Fruit fly (Drosophila melanogaster) whole organism, embryonic: ENCODE measurements around the gene CG13675.

Source experiments
- Atf3 ChIP-seq: fragments of 200-800 bp; sonication (Bioruptor generic); optimal IDR thresholded peaks from 3 replicates; lab custom pipeline; 2016; ENCODE audit warnings: missing biosample characterization, missing genetic modification characterization
- B-H1 ChIP-seq: fragments of 200-800 bp; sonication (Bioruptor generic); IDR thresholded peaks from 3 replicates; pipeline ENCODE4 v1.3.6; 2022; ENCODE audit warnings: missing biosample characterization, missing genetic modification characterization
- CG10565 ChIP-seq: fragments of 200-800 bp; sonication (Bioruptor generic); optimal IDR thresholded peaks from 3 replicates; lab custom pipeline; 2016; ENCODE audit warnings: missing biosample characterization, mild to moderate bottlenecking, missing genetic modification characterization
- CG10654 ChIP-seq: fragments of 200-800 bp; sonication (Bioruptor generic); optimal IDR thresholded peaks from 2 replicates; lab custom pipeline; 2016; ENCODE audit warnings: missing biosample characterization, missing genetic modification characterization
- CG11696 ChIP-seq: fragments of 200-800 bp; sonication (Bioruptor generic); IDR thresholded peaks from 2 replicates; pipeline ENCODE4 v1.3.6; 2022; ENCODE audit warnings: missing biosample characterization, missing genetic modification characterization
- CG12104 ChIP-seq: fragments of 200-800 bp; sonication (Bioruptor generic); optimal IDR thresholded peaks from 3 replicates; lab custom pipeline; 2016; ENCODE audit warnings: missing biosample characterization, missing genetic modification characterization
- CG12219 ChIP-seq: fragments of 200-800 bp; sonication (Bioruptor generic); optimal IDR thresholded peaks from 3 replicates; lab custom pipeline; 2018; ENCODE audit warnings: missing biosample characterization, mild to moderate bottlenecking, missing genetic modification characterization
- CG12236 ChIP-seq: fragments of 200-800 bp; sonication (Bioruptor generic); optimal IDR thresholded peaks from 2 replicates; lab custom pipeline; 2016; ENCODE audit warnings: missing biosample characterization, missing genetic modification characterization
- CG12942 ChIP-seq: fragments of 200-800 bp; sonication (Bioruptor generic); optimal IDR thresholded peaks from 3 replicates; lab custom pipeline; 2016; ENCODE audit warnings: missing biosample characterization, missing genetic modification characterization
- CG13287 ChIP-seq: fragments of 200-800 bp; sonication (Bioruptor generic); IDR thresholded peaks from 2 replicates; pipeline ENCODE4 v1.3.6; 2022; ENCODE audit warnings: missing biosample characterization, missing genetic modification characterization; ENCODE audit not compliant: partially characterized antibody
- CG13775 ChIP-seq: fragments of 200-800 bp; sonication (Bioruptor generic); optimal IDR thresholded peaks from 3 replicates; lab custom pipeline; 2017; ENCODE audit warnings: missing biosample characterization, mild to moderate bottlenecking, missing genetic modification characterization
- CG13894 ChIP-seq: fragments of 200-800 bp; sonication (Bioruptor generic); optimal IDR thresholded peaks from 3 replicates; lab custom pipeline; 2018; ENCODE audit warnings: missing biosample characterization, mild to moderate bottlenecking, missing genetic modification characterization, moderate library complexity
- CG18599 ChIP-seq: fragments of 200-800 bp; sonication (Bioruptor generic); optimal IDR thresholded peaks from 3 replicates; lab custom pipeline; 2017; ENCODE audit warnings: missing biosample characterization, missing genetic modification characterization, mild to moderate bottlenecking, moderate library complexity, missing genetic modification reagents
- CG2199 ChIP-seq: fragments of 200-800 bp; sonication (Bioruptor generic); IDR thresholded peaks from 3 replicates; pipeline ENCODE4 v1.3.6; 2022; ENCODE audit warnings: missing biosample characterization, missing genetic modification characterization
- CG33213 ChIP-seq: fragments of 200-800 bp; sonication (Bioruptor generic); optimal IDR thresholded peaks from 3 replicates; lab custom pipeline; 2016; ENCODE audit warnings: missing biosample characterization, missing genetic modification characterization
- CG6654 ChIP-seq: fragments of 200-800 bp; sonication (Bioruptor generic); optimal IDR thresholded peaks from 2 replicates; lab custom pipeline; 2017; ENCODE audit warnings: missing biosample characterization, mild to moderate bottlenecking, missing genetic modification characterization
- CG6683 ChIP-seq: fragments of 200-800 bp; sonication (Bioruptor generic); optimal IDR thresholded peaks from 2 replicates; lab custom pipeline; 2017; ENCODE audit warnings: missing biosample characterization, mild to moderate bottlenecking, missing genetic modification characterization, missing genetic modification reagents
- CG6813 ChIP-seq: fragments of 200-800 bp; sonication (Bioruptor generic); optimal IDR thresholded peaks from 2 replicates; lab custom pipeline; 2017; ENCODE audit warnings: missing biosample characterization, missing genetic modification characterization, mild to moderate bottlenecking, moderate library complexity, missing genetic modification reagents
- CG8089 ChIP-seq: fragments of 200-800 bp; sonication (Bioruptor generic); optimal IDR thresholded peaks from 3 replicates; lab custom pipeline; 2016; ENCODE audit warnings: missing biosample characterization, missing genetic modification characterization
- CTCF ChIP-seq: fragments of 200-800 bp; sonication (Bioruptor generic); optimal IDR thresholded peaks from 2 replicates; lab custom pipeline; 2017; ENCODE audit warnings: missing biosample characterization, mild to moderate bottlenecking, missing genetic modification characterization, moderate library complexity
- Dad ChIP-seq: fragments of 200-800 bp; sonication (Bioruptor generic); optimal IDR thresholded peaks from 3 replicates; lab custom pipeline; 2016; ENCODE audit warnings: missing biosample characterization, missing genetic modification characterization
- Deaf1 ChIP-seq: fragments of 200-800 bp; optimal IDR thresholded peaks from 3 replicates; lab custom pipeline; 2019; ENCODE audit warnings: missing biosample characterization, mild to moderate bottlenecking, missing genetic modification characterization, moderate library complexity
- Doc2 ChIP-seq: fragments of 200-800 bp; sonication (Bioruptor generic); IDR thresholded peaks from 2 replicates; pipeline ENCODE4 v1.3.6; 2022; ENCODE audit warnings: missing biosample characterization, missing genetic modification characterization
- Hr3 ChIP-seq: fragments of 200-800 bp; sonication (Bioruptor generic); optimal IDR thresholded peaks from 3 replicates; lab custom pipeline; 2016; ENCODE audit warnings: missing biosample characterization, missing genetic modification characterization
- Hr78 ChIP-seq, 2 experiments: fragments of 200-800 bp in 1 of 2; fragments of >200 bp in 1 of 2; sonication (Bioruptor generic) in 1 of 2; optimal IDR thresholded peaks; 2 replicates each; lab custom pipeline; 2017 to 2019; ENCODE audit warnings: missing biosample characterization in 2 of 2, missing genetic modification characterization in 2 of 2, mild to moderate bottlenecking in 1 of 2, moderate library complexity in 1 of 2
- MBD-R2 ChIP-seq: fragments of 200-800 bp; sonication (Bioruptor generic); IDR thresholded peaks from 2 replicates; pipeline ENCODE4 v1.3.6; 2022; ENCODE audit warnings: missing biosample characterization, missing genetic modification characterization
- Max ChIP-seq: fragments of 200-800 bp; sonication (Bioruptor generic); optimal IDR thresholded peaks from 2 replicates; lab custom pipeline; 2016; ENCODE audit warnings: missing biosample characterization, mild to moderate bottlenecking, missing genetic modification characterization
- Mrtf ChIP-seq: fragments of 200-800 bp; sonication (Bioruptor generic); IDR thresholded peaks from 3 replicates; pipeline ENCODE4 v1.3.6; 2022; ENCODE audit warnings: missing biosample characterization, missing genetic modification characterization
- Usf ChIP-seq: fragments of 200-800 bp; sonication (Bioruptor generic); optimal IDR thresholded peaks from 2 replicates; lab custom pipeline; 2017; ENCODE audit warnings: missing genotype, missing biosample characterization, missing genetic modification characterization
- az2 ChIP-seq: fragments of 200-800 bp; sonication (Bioruptor generic); optimal IDR thresholded peaks from 3 replicates; lab custom pipeline; 2016; ENCODE audit warnings: missing biosample characterization, missing genetic modification characterization
- bowl ChIP-seq: fragments of 200-800 bp; sonication (Bioruptor generic); IDR thresholded peaks from 2 replicates; pipeline ENCODE4 v1.3.6; 2022; ENCODE audit warnings: missing biosample characterization, missing genetic modification characterization
- dysf ChIP-seq: fragments of 200-800 bp; sonication (Bioruptor generic); IDR thresholded peaks from 3 replicates; pipeline ENCODE4 v1.3.6; 2022; ENCODE audit warnings: missing biosample characterization, missing genetic modification characterization
- ewg ChIP-seq: fragments of 200-800 bp; sonication (Bioruptor generic); optimal IDR thresholded peaks from 3 replicates; lab custom pipeline; 2017; ENCODE audit warnings: mild to moderate bottlenecking, missing biosample characterization, missing genetic modification reagents, missing genetic modification characterization
- fd64A ChIP-seq: fragments of 200-800 bp; sonication (Bioruptor generic); optimal IDR thresholded peaks from 3 replicates; lab custom pipeline; 2018; ENCODE audit warnings: missing biosample characterization, mild to moderate bottlenecking, missing genetic modification characterization
- hkb ChIP-seq, 2 experiments: fragments of 200-800 bp in 1 of 2; fragments of >200 bp in 1 of 2; sonication (Bioruptor generic) in 1 of 2; IDR thresholded peaks in 1 of 2; optimal IDR thresholded peaks in 1 of 2; 2 replicates each; pipeline versions ENCODE4 v1.3.6 to Lab custom; 2017 to 2022; ENCODE audit warnings: missing biosample characterization in 1 of 2, missing genetic modification characterization in 1 of 2
- lmd ChIP-seq: fragments of 200-800 bp; sonication (Bioruptor generic); IDR thresholded peaks from 2 replicates; pipeline ENCODE4 v1.3.6; 2022; ENCODE audit warnings: missing biosample characterization, missing genetic modification characterization
- nau ChIP-seq: fragments of 200-800 bp; sonication (Bioruptor generic); optimal IDR thresholded peaks from 3 replicates; lab custom pipeline; 2017; ENCODE audit warnings: missing biosample characterization, mild to moderate bottlenecking, missing genetic modification characterization, missing genetic modification reagents
- oc ChIP-seq: fragments of 200-800 bp; sonication (Bioruptor generic); optimal IDR thresholded peaks from 2 replicates; lab custom pipeline; 2018; ENCODE audit warnings: missing biosample characterization, mild to moderate bottlenecking, missing genetic modification characterization, moderate library complexity
- org-1 ChIP-seq: fragments of 200-800 bp; sonication (Bioruptor generic); optimal IDR thresholded peaks from 2 replicates; lab custom pipeline; 2017; ENCODE audit warnings: missing biosample characterization, missing genetic modification characterization
- otp ChIP-seq: fragments of 200-800 bp; sonication (Bioruptor generic); IDR thresholded peaks from 3 replicates; pipeline ENCODE4, ENCODE4 v1.3.6; 2022; ENCODE audit warnings: missing biosample characterization, missing genetic modification characterization
- pan ChIP-seq, 4 experiments: fragments of >200 bp in 3 of 4; fragments of 200-800 bp in 1 of 4; sonication (Bioruptor generic) in 1 of 4; optimal IDR thresholded peaks in 3 of 4; IDR thresholded peaks in 1 of 4; 2 replicates each; pipeline versions ENCODE4 v1.3.6 to Lab custom; 2017 to 2022; ENCODE audit warnings: missing biosample characterization in 2 of 4, missing genetic modification characterization in 2 of 4, mixed read lengths in 1 of 4
- repo ChIP-seq: fragments of 200-800 bp; sonication (Bioruptor generic); optimal IDR thresholded peaks from 2 replicates; lab custom pipeline; 2016; ENCODE audit warnings: missing biosample characterization, missing genetic modification characterization
- ro ChIP-seq: fragments of 200-800 bp; sonication (Bioruptor generic); IDR thresholded peaks from 2 replicates; pipeline ENCODE4 v1.3.6; 2022; ENCODE audit warnings: missing biosample characterization, missing genetic modification characterization
- seq ChIP-seq: fragments of 200-800 bp; sonication (Bioruptor generic); IDR thresholded peaks from 2 replicates; pipeline ENCODE4 v1.3.6; 2022; ENCODE audit warnings: missing biosample characterization, missing genetic modification characterization
- slbo ChIP-seq: fragments of 200-800 bp; sonication (Bioruptor generic); IDR thresholded peaks from 2 replicates; pipeline ENCODE4 v1.3.6; 2022; ENCODE audit warnings: missing biosample characterization, missing genetic modification characterization
- sqz ChIP-seq: fragments of 200-800 bp; sonication (Bioruptor generic); optimal IDR thresholded peaks from 3 replicates; lab custom pipeline; 2018; ENCODE audit warnings: missing biosample characterization, mild to moderate bottlenecking, missing genetic modification characterization
- tna ChIP-seq: fragments of 200-800 bp; sonication (Bioruptor generic); IDR thresholded peaks from 2 replicates; pipeline ENCODE4 v1.3.6; 2022; ENCODE audit warnings: missing biosample characterization, missing genetic modification characterization; ENCODE audit not compliant: partially characterized antibody
- trh ChIP-seq: fragments of 200-800 bp; sonication (Bioruptor generic); optimal IDR thresholded peaks from 2 replicates; lab custom pipeline; 2016; ENCODE audit warnings: missing biosample characterization, missing genetic modification characterization
- tup ChIP-seq: fragments of 200-800 bp; sonication (Bioruptor generic); optimal IDR thresholded peaks from 2 replicates; lab custom pipeline; 2016; ENCODE audit warnings: missing biosample characterization, mild to moderate bottlenecking, missing genetic modification characterization, moderate library complexity
- unc-4 ChIP-seq: fragments of 200-800 bp; sonication (Bioruptor generic); IDR thresholded peaks from 2 replicates; pipeline ENCODE4 v1.3.6; 2022; ENCODE audit warnings: missing biosample characterization, missing genetic modification characterization; ENCODE audit not compliant: partially characterized antibody

Gene CG13675

dm6 chr3L:8197779-8198279 lies 32.5 kb upstream of the CG13675 start, which contains the start of the genes UbcE2M and Dhps (continued):
- TF ChIP-seq Dad (GFP tag; lab: Kevin White, UChicago): no peak
- TF ChIP-seq CG13775 (GFP tag; lab: Kevin White, UChicago): peak; percentile 85
- TF ChIP-seq oc: no peak
- no peak for TF ChIP-seq CG12219 (GFP tag; lab: Kevin White, UChicago)
- TF ChIP-seq Doc2 (GFP tag; lab: Robert Waterston, UW): no peak
- TF ChIP-seq Atf3 (GFP tag; lab: Kevin White, UChicago): peak; percentile 26
- peak; percentile 61 for TF ChIP-seq lmd (GFP tag; lab: Robert Waterston, UW)
- no peak for TF ChIP-seq Hr78 (GFP tag; optimal IDR thresholded peaks at IDR 0.05; lab: Kevin White, UChicago)
- no peak for TF ChIP-seq pan (optimal IDR thresholded peaks at IDR 0.05; lab: Kevin White, UChicago)
- peak in 1 of 2 experiments; percentile 57 for TF ChIP-seq pan (GFP tag; optimal IDR thresholded peaks at IDR 0.05 in 1 of 2, IDR thresholded peaks at IDR 0.05 in 1 of 2)
- no peak for TF ChIP-seq CG18599
- TF ChIP-seq CG12942 (GFP tag; lab: Kevin White, UChicago): peak; percentile 53
- TF ChIP-seq nau (GFP tag; lab: Kevin White, UChicago): no peak
- TF ChIP-seq ewg: no peak
- peak; percentile 3 for TF ChIP-seq CG6654
- TF ChIP-seq slbo (GFP tag; lab: Robert Waterston, UW): peak; percentile 87
- peak; percentile 54 for TF ChIP-seq az2 (GFP tag; lab: Kevin White, UChicago)
- TF ChIP-seq otp: no peak
- no peak for TF ChIP-seq sqz (GFP tag; lab: Kevin White, UChicago)
- peak; percentile 2 for TF ChIP-seq tup
- no peak for TF ChIP-seq bowl (GFP tag; lab: Robert Waterston, UW)
- no peak for TF ChIP-seq hkb (optimal IDR thresholded peaks at IDR 0.05; lab: Kevin White, UChicago)
- peak; percentile 50 for TF ChIP-seq hkb (GFP tag; IDR thresholded peaks at IDR 0.05; lab: Robert Waterston, UW)
- no peak for TF ChIP-seq CG2199 (GFP tag; lab: Robert Waterston, UW)
- TF ChIP-seq CG13287: peak; percentile 71
- TF ChIP-seq Deaf1 (tag; lab: Kevin White, UChicago): no peak
- no peak for TF ChIP-seq CG11696 (GFP tag; lab: Robert Waterston, UW)
- TF ChIP-seq Max (GFP tag; lab: Kevin White, UChicago): peak; percentile 73
- TF ChIP-seq CG12236 (GFP tag; lab: Kevin White, UChicago): no peak
- no peak for TF ChIP-seq CTCF
- peak; percentile 68 for TF ChIP-seq unc-4 (GFP tag; lab: Robert Waterston, UW)
- TF ChIP-seq Hr3 (GFP tag; lab: Kevin White, UChicago): peak; percentile 82
- peak; percentile 58 for TF ChIP-seq CG6683 (GFP tag; lab: Kevin White, UChicago)
- TF ChIP-seq trh: peak; percentile 42
- TF ChIP-seq B-H1 (GFP tag; lab: Robert Waterston, UW): peak; percentile 33; the same call in 1 of the 3 replicates
- peak; percentile 57 for TF ChIP-seq CG10654 (GFP tag; lab: Kevin White, UChicago)
- TF ChIP-seq CG10565 (GFP tag; lab: Kevin White, UChicago): no peak
- TF ChIP-seq fd64A (GFP tag; lab: Kevin White, UChicago): no peak
- no peak for TF ChIP-seq CG33213 (GFP tag; lab: Kevin White, UChicago)
- TF ChIP-seq ro (GFP tag; lab: Robert Waterston, UW): no peak
- peak; percentile 73 for TF ChIP-seq Usf (GFP tag; lab: Kevin White, UChicago)
- TF ChIP-seq tna: no peak
- no peak for TF ChIP-seq org-1 (GFP tag; lab: Kevin White, UChicago)
- peak; percentile 59; the same call in 2 of the 3 replicates for TF ChIP-seq Mrtf
- no peak for TF ChIP-seq CG8089 (GFP tag; lab: Kevin White, UChicago)
- no peak for TF ChIP-seq CG13894
- no peak for TF ChIP-seq repo (GFP tag; lab: Kevin White, UChicago)
- TF ChIP-seq CG6813 (GFP tag; lab: Kevin White, UChicago): no peak
- peak; percentile 75; the same call in 2 of the 3 replicates for TF ChIP-seq dysf (GFP tag; lab: Robert Waterston, UW)
- TF ChIP-seq MBD-R2 (GFP tag; lab: Robert Waterston, UW): peak; percentile 69; the same call in 1 of the 2 replicates
- TF ChIP-seq seq (GFP tag; lab: Robert Waterston, UW): 0 out of 2 replicates have a peak, but pooled peaks have one; percentile 26
- TF ChIP-seq CG12104 (GFP tag; lab: Kevin White, UChicago): peak; percentile 43
